Fruit fly (Drosophila melanogaster) whole organism, wandering third instar larva: ENCODE measurements around the gene CG44006.

Experiments used
- Abd-B ChIP-seq: fragments of >200 bp; optimal IDR thresholded peaks from 2 replicates; lab custom pipeline; 2017; ENCODE audit warnings: missing biosample characterization, missing genetic modification characterization
- Hr78 ChIP-seq: fragments of >200 bp; optimal IDR thresholded peaks from 2 replicates; lab custom pipeline; 2017; ENCODE audit warnings: missing biosample characterization, missing genetic modification characterization
- br ChIP-seq: fragments of 200-800 bp; sonication (Bioruptor generic); optimal IDR thresholded peaks from 2 replicates; lab custom pipeline; 2016; ENCODE audit warnings: missing biosample characterization, missing genetic modification characterization
- lola ChIP-seq: fragments of >200 bp; optimal IDR thresholded peaks from 2 replicates; lab custom pipeline; 2017; ENCODE audit warnings: missing biosample characterization, missing genetic modification characterization
- pan ChIP-seq: fragments of >200 bp; optimal IDR thresholded peaks from 2 replicates; lab custom pipeline; 2017
- psq ChIP-seq: fragments of 200-800 bp; sonication (Bioruptor generic); optimal IDR thresholded peaks from 3 replicates; lab custom pipeline; 2017; ENCODE audit warnings: missing biosample characterization, mild to moderate bottlenecking, missing genetic modification characterization, moderate library complexity
- usp ChIP-seq: fragments of >200 bp; optimal IDR thresholded peaks from 2 replicates; lab custom pipeline; 2017; ENCODE audit warnings: missing biosample characterization, missing genetic modification characterization

- no peak for TF ChIP-seq Hr78
- no peak for TF ChIP-seq psq (GFP tag; lab: Kevin White, UChicago)
- TF ChIP-seq Abd-B (GFP tag; lab: Kevin White, UChicago): no peak
- no peak for TF ChIP-seq lola (GFP tag; lab: Kevin White, UChicago)
- TF ChIP-seq br (GFP tag; lab: Kevin White, UChicago): no peak
- no peak for TF ChIP-seq usp (GFP tag; lab: Kevin White, UChicago)
- no peak for TF ChIP-seq pan
These were observed 25.5 kb downstream of the CG44006 start for dm6 chr3L:18044333-18045043.
